Fruit fly (Drosophila melanogaster): ENCODE results near the gene Crk.

Crk gene

DNA sequence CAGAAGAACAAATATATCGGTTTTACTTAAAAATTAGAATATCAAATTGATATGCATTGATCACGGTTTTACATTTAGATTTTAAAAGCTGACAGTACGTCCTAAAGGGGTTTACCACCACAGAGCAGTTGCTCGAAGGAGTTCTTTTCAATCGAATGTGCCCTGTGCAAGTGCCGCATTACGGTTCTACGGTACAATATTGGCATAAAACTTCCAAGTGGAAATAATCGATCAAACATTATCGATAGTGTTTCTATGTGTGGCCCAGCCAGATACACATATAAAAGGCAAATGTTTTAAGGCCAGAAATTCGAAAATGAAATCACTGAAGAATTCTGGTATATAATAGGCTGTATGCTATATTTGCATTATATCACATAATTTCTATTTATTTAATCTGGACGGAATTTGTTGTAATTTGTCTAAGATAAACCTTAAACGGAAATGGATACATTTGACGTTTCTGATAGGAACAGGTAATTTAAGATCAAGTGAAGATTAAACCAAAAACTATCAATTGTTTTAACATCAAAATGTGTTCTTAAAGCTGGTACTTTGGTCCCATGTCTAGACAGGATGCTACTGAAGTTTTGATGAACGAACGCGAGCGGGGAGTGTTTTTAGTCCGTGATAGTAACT lies at the start of gene Crk (continued):
- no peak for TF ChIP-seq D19B (GFP tag; optimal IDR thresholded peaks at IDR 0.05)
- TF ChIP-seq CG2116 (GFP tag; optimal IDR thresholded peaks at IDR 0.05): peak; percentile 42
- TF ChIP-seq zfh2 (GFP tag; optimal IDR thresholded peaks at IDR 0.05): peak; percentile 22
- TF ChIP-seq BEAF-32 (GFP tag; optimal IDR thresholded peaks at IDR 0.05): peak; percentile 72
- peak; percentile 28 for TF ChIP-seq lbe (GFP tag; optimal IDR thresholded peaks at IDR 0.05)
- no peak for TF ChIP-seq CG17359 (tag; optimal IDR thresholded peaks at IDR 0.05)
- TF ChIP-seq mam (GFP tag; optimal IDR thresholded peaks at IDR 0.05): peak; percentile 20
- peak; percentile 87 for TF ChIP-seq pzg (GFP tag; optimal IDR thresholded peaks at IDR 0.05)
- peak; percentile 33 for TF ChIP-seq gfzf (GFP tag; optimal IDR thresholded peaks at IDR 0.05)
- peak; percentile 32 for TF ChIP-seq CG3995 (GFP tag; optimal IDR thresholded peaks at IDR 0.05)
- peak; percentile 43; the same call in 1 of the 2 replicates for TF ChIP-seq inv (GFP tag; IDR thresholded peaks at IDR 0.05; ENCODE audit: partially characterized antibody)
- TF ChIP-seq CG8290 (GFP tag; optimal IDR thresholded peaks at IDR 0.05): peak; percentile 69
- peak; percentile 48 to 89 for TF ChIP-seq CG8290 (tag; optimal IDR thresholded peaks at IDR 0.05)
- no peak for TF ChIP-seq pros (GFP tag; optimal IDR thresholded peaks at IDR 0.05)
- no peak for TF ChIP-seq Dad (GFP tag; optimal IDR thresholded peaks at IDR 0.05)
- TF ChIP-seq lola (GFP tag; optimal IDR thresholded peaks at IDR 0.05): peak in 1 of 3 experiments; percentile 72
- TF ChIP-seq CG12942 (GFP tag; optimal IDR thresholded peaks at IDR 0.05): peak; percentile 6
- TF ChIP-seq CG1603 (tag; optimal IDR thresholded peaks at IDR 0.05): peak; percentile 99
- TF ChIP-seq Stat92E (GFP tag; optimal IDR thresholded peaks at IDR 0.05): peak in 1 of 3 experiments; percentile 66
- TF ChIP-seq CG33213 (GFP tag; optimal IDR thresholded peaks at IDR 0.05): peak; percentile 57
- TF ChIP-seq vfl (GFP tag; optimal IDR thresholded peaks at IDR 0.05): no peak
- peak in 1 of 2 experiments; percentile 13 for TF ChIP-seq dpn (GFP tag; optimal IDR thresholded peaks at IDR 0.05)
- no peak for TF ChIP-seq chm (GFP tag; IDR thresholded peaks at IDR 0.05)
- TF ChIP-seq ttk (GFP tag; IDR thresholded peaks at IDR 0.05): no peak
- TF ChIP-seq CG17802 (tag; optimal IDR thresholded peaks at IDR 0.05): peak; percentile 99
- peak in 1 of 2 experiments; percentile 69 for TF ChIP-seq Dfd (GFP tag; optimal IDR thresholded peaks at IDR 0.05)
- peak; percentile 19 for TF ChIP-seq Mad (GFP tag; optimal IDR thresholded peaks at IDR 0.05)
- TF ChIP-seq sens (GFP tag): peak; percentile 71
- no peak for TF ChIP-seq NC2α (GFP tag; optimal IDR thresholded peaks at IDR 0.05)
- no peak for TF ChIP-seq CG6683 (GFP tag; optimal IDR thresholded peaks at IDR 0.05)

- TF ChIP-seq hbn (GFP tag; IDR thresholded peaks at IDR 0.05; ENCODE audit: partially characterized antibody): no peak
- peak; percentile 51 for TF ChIP-seq CG14860 (GFP tag; IDR thresholded peaks at IDR 0.05; ENCODE audit: partially characterized antibody)
- TF ChIP-seq CG11456 (GFP tag; IDR thresholded peaks at IDR 0.05): no peak
- TF ChIP-seq CG15514 (GFP tag; optimal IDR thresholded peaks at IDR 0.05): no peak
- no peak for TF ChIP-seq HLH54F (GFP tag; optimal IDR thresholded peaks at IDR 0.05)
Measured at dm6 chr4:165159-165558, 44.9 kb upstream of the Crk start.

DNA sequence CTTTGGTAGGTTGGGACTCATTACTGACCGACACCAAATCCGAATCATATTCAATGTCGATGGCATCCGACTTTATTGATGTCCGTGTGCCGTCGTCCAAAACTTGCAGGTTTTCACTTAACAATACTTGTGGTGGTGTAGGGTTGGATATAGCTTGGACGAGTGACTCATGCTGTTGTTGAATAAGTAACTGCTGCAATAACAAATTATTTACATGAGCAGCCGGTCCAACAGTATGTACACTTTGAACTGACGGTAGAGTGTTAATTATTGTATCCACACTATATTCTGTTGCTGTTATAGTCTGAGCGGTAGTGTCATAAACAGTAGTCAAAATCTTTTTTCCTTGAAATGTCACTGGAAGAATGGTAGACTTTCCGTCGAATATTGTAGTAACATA lies 42.5 kb upstream of the Crk start:
- TF ChIP-seq kah (GFP tag; optimal IDR thresholded peaks at IDR 0.05) (no peak), schlank (tag; optimal IDR thresholded peaks at IDR 0.05) (peak; percentile 14), eve (GFP tag; optimal IDR thresholded peaks at IDR 0.05) (peak in 1 of 2 experiments; percentile 70), odd (GFP tag; optimal IDR thresholded peaks at IDR 0.05) (peak; percentile 30), CG17568 (GFP tag; optimal IDR thresholded peaks at IDR 0.05) (peak; percentile 14), CG13894 (tag; optimal IDR thresholded peaks at IDR 0.05) (peak; percentile 54), CG7987 (GFP tag; optimal IDR thresholded peaks at IDR 0.05) (no peak), az2 (GFP tag; optimal IDR thresholded peaks at IDR 0.05) (no peak), CG3407 (GFP tag; optimal IDR thresholded peaks at IDR 0.05) (peak; percentile 13), ken (GFP tag; IDR thresholded peaks at IDR 0.05) (no peak), CG18619 (GFP tag; optimal IDR thresholded peaks at IDR 0.05) (no peak), CG8290 (GFP tag; optimal IDR thresholded peaks at IDR 0.05) (no peak), CG8290 (tag; optimal IDR thresholded peaks at IDR 0.05) (peak; percentile 23 to 41), sqz (GFP tag; optimal IDR thresholded peaks at IDR 0.05) (no peak), btn (GFP tag; optimal IDR thresholded peaks at IDR 0.05) (no peak), Taf1 (GFP tag; IDR thresholded peaks at IDR 0.05) (no peak)

Measured in whole organism, embryonic.